Worm (Caenorhabditis elegans): ENCODE results near the gene xbx-5.

Gene xbx-5

ce11 chrIII:3832291-3832690 is 28.0 kb upstream of the xbx-5 start, which contains the start of gene cyp-25A1:
Gene cyp-25A1 (plus strand): TSS chrIII:3832591.
- TF ChIP-seq ztf-11 (tag; optimal IDR thresholded peaks at IDR 0.05), result no peak
- no peak for TF ChIP-seq blmp-1 (tag; optimal IDR thresholded peaks at IDR 0.05; ENCODE audit: insufficient read depth)
- TF ChIP-seq fos-1 (tag; optimal IDR thresholded peaks at IDR 0.05), result no peak
- no peak for TF ChIP-seq nhr-23 (tag; optimal IDR thresholded peaks at IDR 0.05)
- TF ChIP-seq nhr-129 (tag; optimal IDR thresholded peaks at IDR 0.05), result no peak
- TF ChIP-seq F13H6.1 (tag; optimal IDR thresholded peaks at IDR 0.05), result no peak
- TF ChIP-seq lin-13 (GFP tag; optimal IDR thresholded peaks at IDR 0.05), result no peak
- TF ChIP-seq unc-39 (tag; optimal IDR thresholded peaks at IDR 0.05), result no peak

- TF ChIP-seq nhr-77 (tag; optimal IDR thresholded peaks at IDR 0.05) (no peak), aly-2 (tag; optimal IDR thresholded peaks at IDR 0.05) (no peak), nhr-21 (tag; optimal IDR thresholded peaks at IDR 0.05) (no peak), unc-39 (tag; optimal IDR thresholded peaks at IDR 0.05) (no peak), alr-1 (tag; optimal IDR thresholded peaks at IDR 0.05) (no peak), ztf-11 (tag; optimal IDR thresholded peaks at IDR 0.05) (no peak), unc-62 (GFP tag; optimal IDR thresholded peaks at IDR 0.05) (no peak), blmp-1 (tag; optimal IDR thresholded peaks at IDR 0.05; ENCODE audit: insufficient read depth) (no peak), crh-2 (tag; optimal IDR thresholded peaks at IDR 0.05) (no peak), fos-1 (tag; optimal IDR thresholded peaks at IDR 0.05) (no peak), dmd-4 (tag; optimal IDR thresholded peaks at IDR 0.05) (no peak), nhr-12 (tag; optimal IDR thresholded peaks at IDR 0.05) (no peak), lin-13 (GFP tag; optimal IDR thresholded peaks at IDR 0.05) (no peak)
These were observed 27.5 kb upstream of the xbx-5 start for ce11 chrIII:3831798-3832197.

- TF ChIP-seq lsy-2 (tag; optimal IDR thresholded peaks at IDR 0.05), result no peak
- no peak for TF ChIP-seq mab-5 (tag; optimal IDR thresholded peaks at IDR 0.05)
- TF ChIP-seq nhr-129 (tag; optimal IDR thresholded peaks at IDR 0.05), result no peak
- TF ChIP-seq sma-3 (GFP tag; optimal IDR thresholded peaks at IDR 0.05), result no peak
- TF ChIP-seq unc-55 (GFP tag; optimal IDR thresholded peaks at IDR 0.05), result peak; percentile 6
- no peak for TF ChIP-seq ama-1 (optimal IDR thresholded peaks at IDR 0.05)
- TF ChIP-seq R02D3.7 (tag; optimal IDR thresholded peaks at IDR 0.05), result no peak
- peak; percentile 1 for TF ChIP-seq fos-1 (tag; optimal IDR thresholded peaks at IDR 0.05)
- TF ChIP-seq elt-1 (tag; optimal IDR thresholded peaks at IDR 0.05), result no peak
These were observed 27.1 kb upstream of the xbx-5 start, which contains the start of gene C36A4.10 for ce11 chrIII:3831381-3831780. Gene C36A4.10 (minus strand): TSS chrIII:3831481.

- TF ChIP-seq ztf-11 (tag; optimal IDR thresholded peaks at IDR 0.05), result no peak
- no peak for TF ChIP-seq elt-3 (tag; optimal IDR thresholded peaks at IDR 0.05)
- TF ChIP-seq R02D3.7 (tag; optimal IDR thresholded peaks at IDR 0.05), result no peak
- TF ChIP-seq sma-9 (GFP tag; optimal IDR thresholded peaks at IDR 0.05), result no peak
- TF ChIP-seq sma-9 (tag; optimal IDR thresholded peaks at IDR 0.05), result no peak
- TF ChIP-seq alr-1 (tag; optimal IDR thresholded peaks at IDR 0.05), result no peak
- TF ChIP-seq blmp-1 (tag; optimal IDR thresholded peaks at IDR 0.05; ENCODE audit: insufficient read depth), result no peak
- TF ChIP-seq nhr-10 (tag; optimal IDR thresholded peaks at IDR 0.05), result no peak
- TF ChIP-seq lin-11 (tag; optimal IDR thresholded peaks at IDR 0.05), result no peak
- TF ChIP-seq dmd-4 (tag; optimal IDR thresholded peaks at IDR 0.05), result no peak
- TF ChIP-seq unc-62 (GFP tag; optimal IDR thresholded peaks at IDR 0.05), result no peak
- TF ChIP-seq aly-2 (tag; optimal IDR thresholded peaks at IDR 0.05), result no peak
- TF ChIP-seq peb-1 (tag; optimal IDR thresholded peaks at IDR 0.05), result no peak
- no peak for TF ChIP-seq nhr-11 (tag; optimal IDR thresholded peaks at IDR 0.05)
These were observed 24.8 kb upstream of the xbx-5 start, which contains the start of gene cnnm-5 for ce11 chrIII:3829105-3829504. Gene cnnm-5 (minus strand): TSS chrIII:3829205.

- TF ChIP-seq gmeb-1 (tag; optimal IDR thresholded peaks at IDR 0.05), result no peak
- TF ChIP-seq lsy-2 (tag; optimal IDR thresholded peaks at IDR 0.05), result peak in 1 of 2 experiments; percentile 15
- no peak for TF ChIP-seq egl-27 (tag; optimal IDR thresholded peaks at IDR 0.05)
- TF ChIP-seq nhr-10 (tag; optimal IDR thresholded peaks at IDR 0.05), result no peak
- no peak for TF ChIP-seq sem-4 (tag; optimal IDR thresholded peaks at IDR 0.05)
- TF ChIP-seq ZK546.5 (tag; optimal IDR thresholded peaks at IDR 0.05), result no peak
These were observed 17.7 kb upstream of the xbx-5 start, which contains the start of gene amx-1 for ce11 chrIII:3821969-3822453. Gene amx-1 (plus strand): TSS chrIII:3822403.
